Fruit fly (Drosophila melanogaster) whole organism, adult: ENCODE results near the gene CG9733.

Source experiments
- CG11617 ChIP-seq: fragments of 200-800 bp; sonication (Bioruptor generic); optimal IDR thresholded peaks from 2 replicates; lab custom pipeline; 2017; ENCODE audit warnings: mild to moderate bottlenecking, missing biosample characterization, missing genetic modification reagents, missing genetic modification characterization
- CG12768 ChIP-seq: fragments of 200-800 bp; sonication (Bioruptor generic); optimal IDR thresholded peaks from 2 replicates; lab custom pipeline; 2017; ENCODE audit warnings: missing biosample characterization, missing genetic modification characterization, mild to moderate bottlenecking, moderate library complexity, missing genetic modification reagents
- CG14711 ChIP-seq: fragments of 200-800 bp; sonication (Bioruptor generic); optimal IDR thresholded peaks from 2 replicates; lab custom pipeline; 2018; ENCODE audit warnings: missing biosample characterization, mild to moderate bottlenecking, missing genetic modification characterization, moderate library complexity
- CG1620 ChIP-seq: fragments of 200-800 bp; sonication (Bioruptor generic); optimal IDR thresholded peaks from 2 replicates; lab custom pipeline; 2016; ENCODE audit warnings: missing biosample characterization, missing genetic modification characterization
- CG33017 ChIP-seq: fragments of 200-800 bp; sonication (Bioruptor generic); optimal IDR thresholded peaks from 2 replicates; lab custom pipeline; 2018; ENCODE audit warnings: missing biosample characterization, mild to moderate bottlenecking, missing genetic modification characterization, moderate library complexity
- CG5204 ChIP-seq: fragments of 200-800 bp; sonication (Bioruptor generic); optimal IDR thresholded peaks from 2 replicates; lab custom pipeline; 2016; ENCODE audit warnings: missing biosample characterization, missing genetic modification characterization
- CG7045 ChIP-seq: fragments of 200-800 bp; sonication (Bioruptor generic); optimal IDR thresholded peaks from 2 replicates; lab custom pipeline; 2017; ENCODE audit warnings: missing biosample characterization, mild to moderate bottlenecking, missing genetic modification characterization
- CG7101 ChIP-seq: fragments of 200-800 bp; sonication (Bioruptor generic); optimal IDR thresholded peaks from 2 replicates; lab custom pipeline; 2018; ENCODE audit warnings: missing biosample characterization, mild to moderate bottlenecking, missing genetic modification characterization, moderate library complexity
- Clk ChIP-seq: fragments of 200-800 bp; sonication (Bioruptor generic); optimal IDR thresholded peaks from 2 replicates; lab custom pipeline; 2017; ENCODE audit warnings: missing biosample characterization, missing genetic modification characterization
- Crg-1 ChIP-seq: fragments of 200-800 bp; sonication (Bioruptor generic); optimal IDR thresholded peaks from 2 replicates; lab custom pipeline; 2016; ENCODE audit warnings: missing biosample characterization, missing genetic modification characterization
- Hr96 ChIP-seq: fragments of 200-800 bp; sonication (Bioruptor generic); optimal IDR thresholded peaks from 2 replicates; lab custom pipeline; 2016; ENCODE audit warnings: missing biosample characterization, missing genetic modification characterization
- Mnt ChIP-seq: fragments of 200-800 bp; sonication (Bioruptor generic); optimal IDR thresholded peaks from 2 replicates; lab custom pipeline; 2016; ENCODE audit warnings: missing biosample characterization, mild to moderate bottlenecking, missing genetic modification characterization
- bab1 ChIP-seq: fragments of 200-800 bp; sonication (Bioruptor generic); optimal IDR thresholded peaks from 3 replicates; lab custom pipeline; 2019; ENCODE audit warnings: missing biosample characterization, mild to moderate bottlenecking, missing genetic modification characterization, moderate library complexity
- cic ChIP-seq: fragments of 200-800 bp; sonication (Bioruptor generic); optimal IDR thresholded peaks from 2 replicates; lab custom pipeline; 2017; ENCODE audit warnings: missing biosample characterization, mild to moderate bottlenecking, missing genetic modification characterization, moderate library complexity
- cnc ChIP-seq, 2 experiments: fragments of >200 bp; optimal IDR thresholded peaks; 2 replicates each; lab custom pipeline; 2017
- kay ChIP-seq: fragments of 200-800 bp; sonication (Bioruptor generic); peaks from one replicate; lab custom pipeline; 2016; ENCODE audit warnings: missing biosample characterization, missing genetic modification characterization, borderline replicate concordance
- ovo ChIP-seq: fragments of 200-800 bp; sonication (Bioruptor generic); optimal IDR thresholded peaks from 2 replicates; lab custom pipeline; 2016; ENCODE audit warnings: missing biosample characterization, missing genetic modification characterization
- pad ChIP-seq: fragments of 200-800 bp; sonication (Bioruptor generic); optimal IDR thresholded peaks from 3 replicates; lab custom pipeline; 2017; ENCODE audit warnings: missing biosample characterization, missing genetic modification characterization, mild to moderate bottlenecking, moderate library complexity, missing genetic modification reagents
- tj ChIP-seq: fragments of 200-800 bp; sonication (Bioruptor generic); optimal IDR thresholded peaks from 3 replicates; lab custom pipeline; 2017; ENCODE audit warnings: missing biosample characterization, mild to moderate bottlenecking, missing genetic modification characterization, moderate library complexity
- toe ChIP-seq: fragments of 200-800 bp; sonication (Bioruptor generic); optimal IDR thresholded peaks from 2 replicates; lab custom pipeline; 2016; ENCODE audit warnings: missing biosample characterization, missing genetic modification characterization

The CG9733 gene

dm6 chr3R:30203104-30203986, 43.2 kb downstream of the CG9733 start:
- TF ChIP-seq CG7045 (GFP tag; lab: Kevin White, UChicago) (peak; percentile 90), tj (GFP tag; lab: Kevin White, UChicago) (peak; percentile 57), CG1620 (peak; percentile 50), cic (GFP tag; lab: Kevin White, UChicago) (peak; percentile 69), CG12768 (peak; percentile 89), CG33017 (peak; percentile 82), Crg-1 (GFP tag; lab: Kevin White, UChicago) (peak; percentile 58), toe (GFP tag; lab: Kevin White, UChicago) (peak; percentile 91), bab1 (peak; percentile 76), kay (GFP tag; lab: Kevin White, UChicago) (peak; percentile 45), pad (GFP tag; lab: Kevin White, UChicago) (peak; percentile 66), CG7101 (tag; lab: Kevin White, UChicago) (peak; percentile 85), cnc (optimal IDR thresholded peaks at IDR 0.05; lab: Kevin White, UChicago) (no peak), CG5204 (peak; percentile 87), CG11617 (peak; percentile 91), Clk (peak; percentile 84), Mnt (GFP tag; lab: Kevin White, UChicago) (peak; percentile 71), CG14711 (tag; lab: Kevin White, UChicago) (peak; percentile 81), ovo (GFP tag; lab: Kevin White, UChicago) (peak; percentile 34), Hr96 (GFP tag; lab: Kevin White, UChicago) (peak; percentile 94)

DNA sequence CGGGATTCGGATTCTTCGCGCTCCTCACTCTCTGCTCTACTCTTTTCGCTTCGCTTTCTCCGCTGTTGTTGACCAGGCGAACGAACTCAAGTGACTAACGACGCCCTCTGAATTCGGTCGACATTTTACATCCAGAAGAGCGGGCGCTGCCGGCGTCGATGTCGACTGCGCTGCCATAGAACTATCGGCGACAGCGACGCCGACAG, 43.7 kb downstream of the CG9733 start, which contains the start of gene CG9743:
CG9743 (minus strand) TSS at position 101 of the 206 bp plus-strand sequence.
- TF ChIP-seq CG14711 (tag; lab: Kevin White, UChicago) (no peak), cnc (optimal IDR thresholded peaks at IDR 0.05; lab: Kevin White, UChicago) (no peak), kay (GFP tag; lab: Kevin White, UChicago) (no peak), pad (GFP tag; lab: Kevin White, UChicago) (no peak)

DNA sequence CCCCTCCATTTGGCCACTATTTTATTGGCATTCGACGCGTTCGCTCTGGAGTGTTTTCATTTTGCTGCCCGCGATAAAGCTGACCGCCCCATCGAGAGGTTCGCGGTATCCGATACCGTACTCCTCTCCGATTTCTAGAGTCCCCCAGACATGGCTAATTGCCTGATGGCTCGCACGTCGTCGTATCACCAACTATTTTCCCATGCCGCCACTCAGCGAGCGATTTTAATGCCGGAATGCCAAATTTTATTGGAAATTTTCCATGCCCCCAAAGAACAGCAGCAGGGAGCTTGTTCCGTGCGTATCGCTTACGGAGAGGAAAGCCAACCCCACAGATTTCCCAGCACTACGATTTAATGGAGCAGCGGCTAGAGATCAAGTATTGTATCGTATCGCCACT, 45.4 kb downstream of the CG9733 start:
- TF ChIP-seq tj (GFP tag; lab: Kevin White, UChicago) (peak; percentile 4), Mnt (GFP tag; lab: Kevin White, UChicago) (peak; percentile 29), CG12768 (peak; percentile 4), CG5204 (no peak), cic (GFP tag; lab: Kevin White, UChicago) (peak; percentile 39)

DNA sequence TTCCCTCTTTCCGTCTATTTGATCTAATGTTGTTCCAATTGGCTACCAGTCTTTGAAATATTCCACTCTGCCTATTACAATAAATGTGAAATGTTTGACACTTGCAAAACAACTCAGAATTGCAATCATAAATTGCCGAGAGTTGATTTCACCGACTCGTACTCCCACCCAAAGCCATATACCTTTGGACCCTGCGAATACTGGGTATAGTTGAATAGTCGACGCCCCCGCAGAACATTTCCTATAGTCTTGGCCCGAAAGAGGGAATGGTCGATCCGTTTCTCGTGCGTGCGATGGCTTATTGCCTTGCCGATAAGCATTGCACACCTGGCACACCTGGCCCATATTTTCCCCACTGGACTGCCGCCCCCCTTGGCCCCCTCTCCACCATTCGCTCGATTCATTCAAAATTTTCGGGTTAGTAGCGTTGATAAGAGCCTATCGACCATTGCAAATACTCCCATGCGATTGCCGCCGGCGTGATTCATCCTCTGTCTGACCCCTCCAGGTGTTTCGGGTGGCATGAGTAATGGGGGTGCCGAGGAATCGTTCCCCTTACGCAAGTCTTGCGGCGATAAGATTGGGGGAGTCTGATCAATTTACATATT, 46.3 kb downstream of the CG9733 start:
- TF ChIP-seq kay (GFP tag; lab: Kevin White, UChicago): peak; percentile 61
- no peak for TF ChIP-seq Crg-1 (GFP tag; lab: Kevin White, UChicago)
- peak; percentile 12 for TF ChIP-seq cic (GFP tag; lab: Kevin White, UChicago)

dm6 chr3R:30198793-30199192, 47.7 kb downstream of the CG9733 start:
- no peak for TF ChIP-seq CG11617
- TF ChIP-seq CG7045 (GFP tag; lab: Kevin White, UChicago): no peak
- TF ChIP-seq cnc (optimal IDR thresholded peaks at IDR 0.05; lab: Kevin White, UChicago): no peak
- no peak for TF ChIP-seq CG14711 (tag; lab: Kevin White, UChicago)
- TF ChIP-seq toe (GFP tag; lab: Kevin White, UChicago): no peak
- no peak for TF ChIP-seq cic (GFP tag; lab: Kevin White, UChicago)
- no peak for TF ChIP-seq Mnt (GFP tag; lab: Kevin White, UChicago)
- no peak for TF ChIP-seq ovo (GFP tag; lab: Kevin White, UChicago)
- TF ChIP-seq CG1620: no peak
- no peak for TF ChIP-seq pad (GFP tag; lab: Kevin White, UChicago)
- TF ChIP-seq bab1: no peak
- TF ChIP-seq CG33017: no peak
- TF ChIP-seq Crg-1 (GFP tag; lab: Kevin White, UChicago): no peak
- no peak for TF ChIP-seq tj (GFP tag; lab: Kevin White, UChicago)

DNA sequence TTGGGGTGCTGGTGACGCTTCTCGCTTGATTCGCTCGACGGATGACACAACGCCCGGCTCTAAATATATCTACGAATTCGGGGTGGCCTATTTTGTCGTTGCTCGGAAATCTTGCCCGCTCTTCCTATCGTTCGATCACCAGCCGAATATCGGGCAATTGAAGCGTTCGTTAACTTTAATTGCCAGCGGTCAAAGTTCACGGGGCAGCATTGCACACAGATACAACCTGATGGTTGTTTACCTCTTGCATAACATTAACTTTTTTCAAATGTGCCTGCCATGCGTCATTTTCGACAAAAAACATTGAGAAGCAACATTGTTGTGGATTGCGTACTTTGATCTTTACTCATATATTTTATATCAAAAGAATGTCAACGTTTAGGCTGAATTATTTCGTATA, 48.7 kb downstream of the CG9733 start:
- TF ChIP-seq cic (GFP tag; lab: Kevin White, UChicago) (no peak), Hr96 (GFP tag; lab: Kevin White, UChicago) (no peak), kay (GFP tag; lab: Kevin White, UChicago) (no peak), Crg-1 (GFP tag; lab: Kevin White, UChicago) (no peak), tj (GFP tag; lab: Kevin White, UChicago) (no peak), Mnt (GFP tag; lab: Kevin White, UChicago) (no peak)

- TF ChIP-seq cnc (optimal IDR thresholded peaks at IDR 0.05; lab: Kevin White, UChicago): no peak
- no peak for TF ChIP-seq bab1
- no peak for TF ChIP-seq Crg-1 (GFP tag; lab: Kevin White, UChicago)
- TF ChIP-seq CG5204: no peak
Measured at dm6 chr3R:30196128-30196527, 50.4 kb downstream of the CG9733 start, which contains the start of gene CG15531. Gene CG15531, minus strand, starts transcription at chr3R:30196228.
